Worm (Caenorhabditis elegans): ENCODE results near the gene F36H12.9.

ce11 chrIV:5274123-5274581 lies 17.3 kb downstream of the F36H12.9 start, which contains the start of gene slfl-4:
- TF ChIP-seq pqm-1 (tag; optimal IDR thresholded peaks at IDR 0.05) (no peak), nhr-6 (tag; optimal IDR thresholded peaks at IDR 0.05) (no peak), fkh-10 (GFP tag; optimal IDR thresholded peaks at IDR 0.05) (no peak)

All from whole organism, L4 larva.